Fruit fly (Drosophila melanogaster) S2 (cell line): Measurements from ENCODE around the gene zld.

ENCODE experiments used
- CG8478 ChIP-seq: fragments of >200 bp; optimal IDR thresholded peaks from 2 replicates; lab custom pipeline; 2018
- CTCF ChIP-seq, 2 experiments: fragments of >200 bp; optimal IDR thresholded peaks; 2 replicates each; lab custom pipeline; 2018

zld gene

dm6 chrX:19782736-19783325 lies 517 bp downstream of the zld start:
- no peak for TF ChIP-seq CTCF (optimal IDR thresholded peaks at IDR 0.05; lab: Kevin White, UChicago)
- no peak for TF ChIP-seq CG8478 (lab: Kevin White, UChicago)

dm6 chrX:19781861-19782260 lies 1.5 kb downstream of the zld start:
- no peak for TF ChIP-seq CG8478 (lab: Kevin White, UChicago)
- TF ChIP-seq CTCF (optimal IDR thresholded peaks at IDR 0.05; lab: Kevin White, UChicago): no peak

DNA sequence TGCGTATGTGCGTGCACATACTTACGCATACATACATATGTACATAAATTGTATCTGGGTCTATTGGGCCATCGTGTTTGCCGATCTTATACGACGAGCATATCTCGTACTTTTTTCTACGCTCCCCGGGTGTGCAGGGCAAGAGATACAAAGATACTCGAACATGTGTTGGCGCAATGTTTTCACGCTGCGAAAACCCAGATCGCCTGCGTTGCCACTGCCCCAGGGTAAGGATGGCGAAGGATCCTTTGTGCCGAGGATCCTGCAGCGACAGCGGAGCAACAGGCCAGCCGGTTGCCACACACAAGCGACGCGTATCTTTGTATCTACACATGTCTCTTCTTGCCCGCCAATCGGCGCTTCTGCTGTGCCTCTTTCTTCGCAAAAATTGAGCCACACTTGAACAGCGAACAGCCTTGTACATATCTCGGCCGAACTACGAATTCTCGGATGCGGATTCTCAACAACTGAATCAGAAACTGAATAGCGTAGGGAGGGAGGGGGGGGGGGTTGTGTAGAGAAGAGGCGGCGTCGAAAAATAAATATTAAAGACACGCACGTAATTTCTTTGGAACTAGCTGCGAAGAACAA lies 8.2 kb downstream of the zld start:
- TF ChIP-seq CG8478 (lab: Kevin White, UChicago) (no peak), CTCF (optimal IDR thresholded peaks at IDR 0.05; lab: Kevin White, UChicago) (no peak)

DNA sequence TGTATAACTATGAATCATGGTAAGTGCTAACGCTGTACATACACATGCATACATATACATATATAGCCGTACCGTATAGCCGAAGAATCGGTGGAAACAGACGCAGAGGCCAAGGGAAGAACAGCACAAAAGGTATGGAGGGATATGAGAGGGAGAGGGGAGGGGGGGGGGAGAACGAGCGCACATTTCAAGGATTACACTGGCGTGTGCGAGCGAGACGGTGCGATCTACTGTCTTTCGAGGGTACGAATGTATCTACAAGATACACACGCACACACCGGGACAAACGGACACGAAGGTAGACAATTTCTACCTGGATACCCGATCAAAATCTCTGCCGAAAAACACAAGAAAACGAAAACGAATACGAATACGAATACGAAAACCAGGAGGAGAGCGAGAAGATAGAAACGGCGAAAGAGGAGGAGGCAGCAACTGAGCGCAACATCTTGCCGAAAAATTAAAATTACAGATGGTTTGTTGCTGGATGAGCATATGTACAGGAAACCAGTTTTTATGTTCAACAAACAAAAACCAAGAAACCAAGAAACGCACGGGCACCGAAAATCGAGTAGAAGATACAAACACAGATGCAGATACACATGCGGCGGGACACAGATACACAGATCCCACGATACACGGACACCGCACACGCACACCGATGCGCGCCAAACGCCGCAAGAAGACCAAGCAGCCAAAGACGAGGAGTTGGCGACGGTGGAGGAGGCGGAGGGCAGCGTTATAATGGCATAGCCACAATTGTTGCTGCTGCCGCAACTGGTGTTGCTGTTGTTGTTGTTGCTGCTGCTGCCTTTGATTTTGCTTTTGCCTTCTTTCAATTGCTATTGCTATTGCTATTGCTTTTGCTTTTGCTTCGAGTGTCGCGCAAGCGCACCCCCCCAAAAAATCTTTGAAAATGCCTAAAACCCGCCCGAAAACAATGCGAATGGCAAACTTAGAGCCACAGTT lies 9.3 kb downstream of the zld start:
- TF ChIP-seq CG8478 (lab: Kevin White, UChicago): no peak
- no peak for TF ChIP-seq CTCF (optimal IDR thresholded peaks at IDR 0.05; lab: Kevin White, UChicago)

DNA sequence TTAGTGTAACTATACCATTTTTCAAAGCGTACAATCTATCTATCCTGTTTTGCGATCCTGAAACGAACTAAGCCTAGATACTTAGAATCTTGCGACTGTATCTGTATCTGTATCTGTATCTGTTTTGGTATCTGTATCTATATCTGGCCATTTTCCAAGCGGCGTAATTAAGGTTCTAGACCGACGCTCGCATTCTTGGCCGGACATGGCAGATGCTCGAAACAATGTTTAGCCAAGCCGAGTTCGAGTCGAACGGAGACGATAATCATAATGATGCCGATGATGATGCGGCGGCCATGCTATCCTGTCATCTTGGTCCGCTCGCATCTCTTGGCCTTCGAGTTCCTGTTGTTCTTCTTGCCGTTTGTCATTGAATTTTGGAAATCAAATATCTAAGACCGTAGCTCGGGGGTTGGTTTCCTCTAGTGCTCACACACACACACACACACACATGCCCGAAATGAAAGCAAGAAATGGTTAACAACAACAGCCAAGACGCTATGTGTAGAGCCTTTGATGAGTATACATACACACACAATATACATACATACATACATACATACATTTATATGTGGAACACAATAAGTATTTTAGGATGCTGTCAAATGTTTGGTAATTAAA lies 11.2 kb downstream of the zld start:
- TF ChIP-seq CTCF (optimal IDR thresholded peaks at IDR 0.05; lab: Kevin White, UChicago) (no peak), CG8478 (lab: Kevin White, UChicago) (no peak)

DNA sequence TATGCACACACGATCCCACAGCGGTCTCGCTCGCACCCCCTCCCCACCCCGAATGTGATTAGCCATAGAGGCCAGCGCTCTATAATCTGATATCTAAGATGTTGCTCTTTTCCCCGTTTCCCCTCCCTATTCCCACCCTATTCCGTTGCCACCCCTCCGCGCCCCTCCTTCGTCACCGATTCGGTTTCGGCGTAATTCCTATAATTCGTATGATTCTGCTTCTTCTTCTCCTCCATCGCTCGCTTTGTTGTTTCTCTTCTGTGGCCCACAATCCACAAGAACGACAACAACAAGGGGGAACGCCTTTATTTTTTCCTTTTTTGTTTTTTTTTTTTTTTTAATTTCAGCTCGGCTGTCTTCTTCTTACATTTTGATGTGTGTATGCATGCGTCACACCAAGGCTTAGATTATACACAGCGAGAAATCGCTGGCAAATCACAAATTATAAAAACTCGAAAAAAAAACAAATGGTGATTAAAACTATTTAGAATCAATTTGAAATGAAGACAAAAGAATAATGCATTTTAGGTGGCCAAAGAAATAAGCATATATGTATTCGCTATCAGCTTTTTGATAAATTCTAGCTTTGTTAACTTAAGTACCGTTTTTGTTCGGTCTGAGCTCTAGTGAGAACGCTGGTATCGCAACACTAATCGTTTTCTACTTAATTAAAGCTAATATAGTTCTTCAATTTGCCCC lies 13.4 kb downstream of the zld start:
- TF ChIP-seq CTCF (optimal IDR thresholded peaks at IDR 0.05; lab: Kevin White, UChicago) (no peak), CG8478 (lab: Kevin White, UChicago) (no peak)

DNA sequence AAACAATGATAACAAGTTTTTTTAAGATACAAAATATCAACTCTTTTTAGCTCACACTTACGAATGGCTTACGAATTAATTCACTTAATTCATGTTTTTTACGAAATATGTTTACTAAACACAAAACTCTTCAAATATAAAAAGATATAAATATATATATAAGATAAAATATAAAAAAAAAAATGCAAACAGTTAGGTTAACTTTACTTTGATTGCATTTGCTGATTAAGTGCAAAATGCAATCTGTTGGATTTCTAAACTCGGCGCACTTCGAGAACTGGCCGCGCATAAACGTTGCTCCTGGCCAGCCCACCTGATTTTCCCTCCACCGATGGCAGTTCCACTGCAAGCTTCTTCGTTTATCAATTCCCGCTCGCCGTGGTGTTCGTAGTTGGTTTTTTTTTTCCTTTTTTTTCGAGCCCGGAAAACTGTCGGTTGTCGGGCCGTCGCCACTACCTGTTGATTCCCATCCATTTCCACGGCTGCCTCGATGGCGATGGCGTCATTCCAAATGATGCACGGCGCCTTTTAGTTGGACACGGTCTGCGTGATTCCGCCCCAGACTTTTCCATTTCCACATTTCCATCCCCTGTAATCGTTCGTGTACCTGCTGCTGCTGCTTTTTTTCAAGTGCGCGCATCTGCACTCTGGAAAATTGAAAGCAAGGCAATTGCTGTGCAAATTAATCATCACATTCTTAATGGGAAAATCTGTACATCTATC lies 17.7 kb downstream of the zld start:
- TF ChIP-seq CTCF (optimal IDR thresholded peaks at IDR 0.05; lab: Kevin White, UChicago): no peak
- no peak for TF ChIP-seq CG8478 (lab: Kevin White, UChicago)

dm6 chrX:19764824-19765489 lies 18.4 kb downstream of the zld start, which contains the start of gene CG12702:
TSS of gene CG12702 (minus strand) at chrX:19764874.
- TF ChIP-seq CTCF (optimal IDR thresholded peaks at IDR 0.05; lab: Kevin White, UChicago) (no peak), CG8478 (lab: Kevin White, UChicago) (no peak)

DNA sequence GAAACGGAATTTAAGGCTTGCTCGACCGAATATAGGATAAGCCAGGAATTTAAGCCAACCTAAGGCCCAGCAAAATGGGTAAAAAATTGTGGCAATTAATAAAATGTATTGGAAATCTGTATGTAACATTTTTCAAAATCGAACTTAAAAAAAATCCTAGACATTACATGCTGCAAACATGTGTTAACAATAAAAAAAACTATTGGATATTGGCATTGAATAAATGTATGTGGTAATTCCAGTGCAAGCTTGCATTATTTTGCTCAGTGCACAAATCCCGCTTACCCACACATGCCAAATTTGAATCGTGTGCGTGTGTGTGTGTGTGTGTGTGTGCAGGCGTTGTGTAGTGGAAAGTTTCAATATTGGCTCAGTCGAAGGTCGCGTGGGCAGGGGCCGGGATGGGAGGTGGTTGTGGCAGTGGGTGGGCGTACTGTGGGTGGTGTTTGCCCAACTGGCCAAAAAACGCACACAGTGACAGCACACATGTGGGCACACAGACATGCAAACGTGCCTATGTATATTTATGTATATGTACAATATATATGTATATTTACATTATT lies 19.8 kb downstream of the zld start:
- TF ChIP-seq CG8478 (lab: Kevin White, UChicago) (no peak), CTCF (optimal IDR thresholded peaks at IDR 0.05; lab: Kevin White, UChicago) (no peak)

DNA sequence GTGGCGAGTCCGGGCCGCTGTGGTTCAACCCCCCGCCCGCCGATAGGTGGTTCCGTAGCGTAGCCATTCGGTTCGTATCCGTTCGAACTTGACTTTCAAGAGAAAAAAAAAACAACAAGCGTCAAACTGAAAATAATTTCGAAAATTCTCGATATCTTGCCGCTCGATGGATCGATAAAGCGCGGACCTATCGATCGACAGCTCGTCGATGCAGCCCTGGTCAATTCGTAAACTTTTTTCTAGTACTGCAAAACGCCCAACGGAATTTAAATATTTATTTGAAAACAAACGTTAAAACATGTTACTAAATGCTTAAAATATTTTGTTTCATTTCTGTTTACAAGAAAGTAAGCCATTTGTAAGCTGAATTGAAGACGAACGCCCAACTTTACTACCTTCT lies 21.2 kb downstream of the zld start:
- TF ChIP-seq CTCF (optimal IDR thresholded peaks at IDR 0.05; lab: Kevin White, UChicago): peak in 1 of 2 experiments; percentile 22
- no peak for TF ChIP-seq CG8478 (lab: Kevin White, UChicago)

DNA sequence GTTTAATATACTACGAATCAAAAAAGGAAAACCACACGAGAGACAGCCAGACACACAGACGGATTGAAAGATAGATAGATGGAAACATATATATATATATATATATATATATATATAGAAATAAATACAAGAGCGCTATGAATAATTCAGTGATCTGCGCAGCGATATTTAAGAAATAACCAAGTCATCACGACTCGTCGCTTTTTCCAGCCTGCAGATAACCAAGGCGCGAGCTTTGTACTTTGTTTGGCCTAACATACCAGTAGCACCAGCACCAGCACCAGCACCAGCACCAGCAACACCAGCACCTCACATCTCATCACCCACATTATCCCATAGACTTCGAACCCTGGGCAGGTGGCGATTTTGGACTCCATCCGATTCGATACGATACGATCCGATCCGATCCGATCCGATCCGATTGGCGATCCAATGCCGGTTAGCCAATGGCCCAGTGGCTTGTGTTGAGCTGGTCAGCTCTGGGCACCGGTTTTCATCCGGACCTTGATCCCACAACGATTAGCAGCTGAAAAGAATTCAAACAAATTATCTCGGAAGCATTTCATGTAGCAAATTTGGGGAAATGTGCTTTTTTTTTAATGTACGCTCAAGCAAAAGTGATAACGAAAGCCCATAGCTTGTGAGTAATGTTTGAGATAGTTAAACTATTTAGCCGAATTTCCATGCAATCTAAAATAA lies 28.5 kb downstream of the zld start:
- TF ChIP-seq CTCF (optimal IDR thresholded peaks at IDR 0.05; lab: Kevin White, UChicago): no peak
- TF ChIP-seq CG8478 (lab: Kevin White, UChicago): no peak

- TF ChIP-seq CTCF (optimal IDR thresholded peaks at IDR 0.05; lab: Kevin White, UChicago) (no peak), CG8478 (lab: Kevin White, UChicago) (no peak)
These were observed 29.2 kb downstream of the zld start for dm6 chrX:19754152-19754579.
